Fruit fly (Drosophila melanogaster): ENCODE data around the gene CG31522.
A peak's percentile ranks its signal among the peaks of the same experiment; 100 is the strongest.

The CG31522 gene

dm6 chr3R:4478220-4479037 is 15.7 kb upstream of the CG31522 start (continued):
- TF ChIP-seq Ada2b (GFP tag; IDR thresholded peaks at IDR 0.05) (peak; percentile 90), CG4282 (GFP tag; optimal IDR thresholded peaks at IDR 0.05) (peak; percentile 76), Mad (GFP tag; optimal IDR thresholded peaks at IDR 0.05) (peak; percentile 89), CG7556 (GFP tag; optimal IDR thresholded peaks at IDR 0.05) (peak; percentile 87), ci (GFP tag; IDR thresholded peaks at IDR 0.05) (peak; percentile 97), CG11695 (GFP tag; IDR thresholded peaks at IDR 0.05) (peak; percentile 89), z (GFP tag; IDR thresholded peaks at IDR 0.05) (0 out of 3 replicates have a peak, but pooled peaks have one; percentile 41), nerfin-2 (GFP tag; IDR thresholded peaks at IDR 0.05; ENCODE audit: partially characterized antibody) (no peak), trem (tag; optimal IDR thresholded peaks at IDR 0.05) (peak; percentile 61), CG16813 (GFP tag; IDR thresholded peaks at IDR 0.05; ENCODE audit: partially characterized antibody) (no peak), amos (GFP tag; IDR thresholded peaks at IDR 0.05; ENCODE audit: partially characterized antibody) (peak; percentile 39; the same call in 1 of the 2 replicates), CG2202 (tag; optimal IDR thresholded peaks at IDR 0.05) (peak; percentile 61), Hsf (GFP tag; optimal IDR thresholded peaks at IDR 0.05) (peak; percentile 87), Deaf1 (tag; optimal IDR thresholded peaks at IDR 0.05) (peak; percentile 90), nau (GFP tag; optimal IDR thresholded peaks at IDR 0.05) (peak; percentile 84), CG6272 (GFP tag; IDR thresholded peaks at IDR 0.05) (0 out of 2 replicates have a peak, but pooled peaks have one; percentile 20), CG10462 (GFP tag; optimal IDR thresholded peaks at IDR 0.05) (peak; percentile 70), CG15011 (GFP tag; optimal IDR thresholded peaks at IDR 0.05) (peak; percentile 62), Gsc (GFP tag; IDR thresholded peaks at IDR 0.05) (no peak), E2f2 (GFP tag; IDR thresholded peaks at IDR 0.05) (peak; percentile 65), NFAT (GFP tag; IDR thresholded peaks at IDR 0.05) (peak; percentile 90), tgo (GFP tag; IDR thresholded peaks at IDR 0.05) (peak; percentile 88), ems (GFP tag; optimal IDR thresholded peaks at IDR 0.05) (peak; percentile 92), CG12942 (GFP tag; optimal IDR thresholded peaks at IDR 0.05) (peak; percentile 84), ham (GFP tag; IDR thresholded peaks at IDR 0.05) (peak; percentile 35; the same call in 1 of the 2 replicates), H15 (GFP tag; IDR thresholded peaks at IDR 0.05) (peak; percentile 81; the same call in 2 of the 3 replicates), dpn (GFP tag; optimal IDR thresholded peaks at IDR 0.05) (peak; percentile 88 to 92), CG30403 (GFP tag; optimal IDR thresholded peaks at IDR 0.05) (peak; percentile 91), onecut (GFP tag; IDR thresholded peaks at IDR 0.05) (peak; percentile 85), Atf3 (GFP tag; optimal IDR thresholded peaks at IDR 0.05) (no peak), disco-r (GFP tag; optimal IDR thresholded peaks at IDR 0.05) (peak; percentile 72), fd96Cb (tag; optimal IDR thresholded peaks at IDR 0.05) (peak; percentile 76), chif (GFP tag; optimal IDR thresholded peaks at IDR 0.05) (peak; percentile 75 to 86), nom (GFP tag; optimal IDR thresholded peaks at IDR 0.05) (peak; percentile 70), crp (GFP tag; optimal IDR thresholded peaks at IDR 0.05) (peak in 1 of 2 experiments; percentile 20), gro (GFP tag; optimal IDR thresholded peaks at IDR 0.05) (peak; percentile 93), Nf-YC (tag; optimal IDR thresholded peaks at IDR 0.05) (peak; percentile 33), caup (GFP tag; optimal IDR thresholded peaks at IDR 0.05; ENCODE audit: severe bottlenecking) (peak; percentile 90), CG14441 (GFP tag; IDR thresholded peaks at IDR 0.05) (peak; percentile 89), CG3281 (GFP tag; optimal IDR thresholded peaks at IDR 0.05) (peak; percentile 87), gcm (GFP tag; optimal IDR thresholded peaks at IDR 0.05) (peak; percentile 81), CG3407 (GFP tag; optimal IDR thresholded peaks at IDR 0.05) (peak; percentile 62), B-H2 (GFP tag; optimal IDR thresholded peaks at IDR 0.05) (peak; percentile 47), CG1832 (GFP tag; optimal IDR thresholded peaks at IDR 0.05) (no peak), CG2120 (GFP tag; optimal IDR thresholded peaks at IDR 0.05) (peak; percentile 95), oc (tag; optimal IDR thresholded peaks at IDR 0.05) (peak; percentile 81), CG4707 (GFP tag; optimal IDR thresholded peaks at IDR 0.05) (peak; percentile 66), PHDP (tag; optimal IDR thresholded peaks at IDR 0.05) (peak; percentile 89)
